Fruit fly (Drosophila melanogaster) whole organism, pupa: ENCODE data around the gene CG31206.
"Not testable (repeated sequence)": the region's sequence is repeated elsewhere in the genome, so short reads cannot be mapped to it uniquely, and the experiment has no call there.

Experiments
- CG10348 ChIP-seq: fragments of 200-800 bp; sonication (Bioruptor generic); IDR thresholded peaks from 2 replicates; pipeline ENCODE4 v1.3.6; 2022; ENCODE audit warnings: missing biosample characterization, missing genetic modification characterization
- CG12605 ChIP-seq: fragments of 200-800 bp; sonication (Bioruptor generic); IDR thresholded peaks from 2 replicates; pipeline ENCODE4 v1.3.6; 2022; ENCODE audit warnings: missing biosample characterization, missing genetic modification characterization
- CG13204 ChIP-seq: fragments of 200-800 bp; sonication (Bioruptor generic); optimal IDR thresholded peaks from 2 replicates; lab custom pipeline; 2018; ENCODE audit warnings: missing biosample characterization, mild to moderate bottlenecking, missing genetic modification characterization, moderate library complexity
- CG14655 ChIP-seq: fragments of 200-800 bp; sonication (Bioruptor generic); optimal IDR thresholded peaks from 3 replicates; lab custom pipeline; 2017; ENCODE audit warnings: mild to moderate bottlenecking, missing biosample characterization, missing genetic modification reagents, missing genetic modification characterization
- CG15710 ChIP-seq: fragments of 200-800 bp; sonication (Bioruptor generic); optimal IDR thresholded peaks from 2 replicates; lab custom pipeline; 2018; ENCODE audit warnings: missing biosample characterization, mild to moderate bottlenecking, missing genetic modification characterization, moderate library complexity
- CG17806 ChIP-seq: fragments of 200-800 bp; sonication (Bioruptor generic); optimal IDR thresholded peaks from 2 replicates; lab custom pipeline; 2018; ENCODE audit warnings: missing biosample characterization, mild to moderate bottlenecking, missing genetic modification characterization, moderate library complexity
- CG32121 ChIP-seq: fragments of 200-800 bp; sonication (Bioruptor generic); IDR thresholded peaks from 2 replicates; pipeline ENCODE4 v1.3.6; 2022; ENCODE audit warnings: missing biosample characterization, missing genetic modification characterization
- CG34367 ChIP-seq: fragments of 200-800 bp; sonication (Bioruptor generic); optimal IDR thresholded peaks from 2 replicates; lab custom pipeline; 2018; ENCODE audit warnings: missing biosample characterization, mild to moderate bottlenecking, missing genetic modification characterization
- CG4496 ChIP-seq: fragments of 200-800 bp; sonication (Bioruptor generic); IDR thresholded peaks from 3 replicates; pipeline ENCODE4 v1.3.6; 2022; ENCODE audit warnings: missing biosample characterization, missing genetic modification characterization
- CG8159 ChIP-seq: fragments of 200-800 bp; sonication (Bioruptor generic); optimal IDR thresholded peaks from 3 replicates; lab custom pipeline; 2018; ENCODE audit warnings: missing biosample characterization, mild to moderate bottlenecking, missing genetic modification characterization, moderate library complexity
- CG8301 ChIP-seq: fragments of 200-800 bp; sonication (Bioruptor generic); optimal IDR thresholded peaks from 2 replicates; lab custom pipeline; 2018; ENCODE audit warnings: missing biosample characterization, mild to moderate bottlenecking, missing genetic modification characterization
- CG9948 ChIP-seq: fragments of 200-800 bp; sonication (Bioruptor generic); optimal IDR thresholded peaks from 2 replicates; lab custom pipeline; 2018; ENCODE audit warnings: missing biosample characterization, mild to moderate bottlenecking, missing genetic modification characterization, moderate library complexity
- D1 ChIP-seq: fragments of 200-800 bp; sonication (Bioruptor generic); optimal IDR thresholded peaks from 2 replicates; lab custom pipeline; 2018; ENCODE audit warnings: missing biosample characterization, mild to moderate bottlenecking, missing genetic modification characterization, moderate library complexity
- EcR ChIP-seq: fragments of 200-800 bp; sonication (Bioruptor generic); optimal IDR thresholded peaks from 3 replicates; lab custom pipeline; 2019; ENCODE audit warnings: missing biosample characterization, missing genetic modification characterization, mild to moderate bottlenecking, moderate library complexity, missing genetic modification reagents
- Ets98B ChIP-seq: fragments of 200-800 bp; sonication (Bioruptor generic); IDR thresholded peaks from 2 replicates; pipeline ENCODE4 v1.3.6; 2022; ENCODE audit warnings: missing biosample characterization, missing genetic modification characterization
- Pif1A ChIP-seq: fragments of 200-800 bp; sonication (Bioruptor generic); optimal IDR thresholded peaks from 3 replicates; lab custom pipeline; 2016; ENCODE audit warnings: missing biosample characterization, missing genetic modification characterization
- Pif1B ChIP-seq: fragments of 200-800 bp; sonication (Bioruptor generic); optimal IDR thresholded peaks from 3 replicates; lab custom pipeline; 2016; ENCODE audit warnings: missing biosample characterization, missing genetic modification characterization
- Snoo ChIP-seq: fragments of 200-800 bp; sonication (Bioruptor generic); optimal IDR thresholded peaks from 3 replicates; lab custom pipeline; 2017; ENCODE audit warnings: missing biosample characterization, mild to moderate bottlenecking, missing genetic modification characterization, inconsistent platforms
- fd96Ca ChIP-seq: fragments of 200-800 bp; sonication (Bioruptor generic); IDR thresholded peaks from 3 replicates; pipeline ENCODE4 v1.3.6; 2022; ENCODE audit warnings: missing biosample characterization, missing genetic modification characterization
- gl ChIP-seq: fragments of 200-800 bp; sonication (Bioruptor generic); optimal IDR thresholded peaks from 2 replicates; lab custom pipeline; 2018; ENCODE audit warnings: missing biosample characterization, mild to moderate bottlenecking, missing genetic modification characterization
- rn ChIP-seq: fragments of 200-800 bp; sonication (Bioruptor generic); IDR thresholded peaks from 2 replicates; pipeline ENCODE4 v1.3.6; 2022; ENCODE audit warnings: missing biosample characterization, missing genetic modification characterization

CG31206 gene

DNA sequence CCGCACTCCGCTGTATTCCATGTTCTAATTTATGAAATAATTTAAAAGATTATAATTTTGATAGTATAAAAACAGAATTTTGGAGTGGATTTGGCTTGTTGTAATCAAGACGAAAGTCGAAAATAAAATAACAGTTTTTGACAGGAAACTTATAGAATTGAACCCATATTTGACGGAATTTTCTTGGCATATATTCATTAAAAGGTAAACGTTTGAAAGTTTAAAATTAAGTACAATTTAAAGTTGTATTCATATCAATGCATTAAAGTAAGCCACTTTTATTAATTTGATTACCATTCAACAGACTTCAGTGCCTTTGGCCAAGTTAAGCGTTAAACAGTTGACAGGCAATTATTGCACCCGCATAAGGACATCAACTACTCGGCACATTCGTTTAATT, at the start of gene CG31206:
Gene CG31206, minus strand, starts transcription at position 101 of the 400 bp plus-strand sequence.
- no peak for TF ChIP-seq CG15710
- no peak for TF ChIP-seq CG8301 (tag; lab: Kevin White, UChicago)
- TF ChIP-seq CG13204 (GFP tag; lab: Kevin White, UChicago): no peak
- no peak for TF ChIP-seq Pif1A (GFP tag; lab: Kevin White, UChicago)
- no peak for TF ChIP-seq CG32121 (GFP tag; lab: Robert Waterston, UW)
- TF ChIP-seq rn (GFP tag; lab: Robert Waterston, UW): no peak
- no peak for TF ChIP-seq CG12605 (GFP tag; lab: Robert Waterston, UW)
- TF ChIP-seq CG17806 (tag; lab: Kevin White, UChicago): no peak
- TF ChIP-seq Snoo (tag; lab: Kevin White, UChicago): no peak
- no peak for TF ChIP-seq CG34367 (tag; lab: Kevin White, UChicago)
- TF ChIP-seq CG9948 (tag; lab: Kevin White, UChicago): no peak

DNA sequence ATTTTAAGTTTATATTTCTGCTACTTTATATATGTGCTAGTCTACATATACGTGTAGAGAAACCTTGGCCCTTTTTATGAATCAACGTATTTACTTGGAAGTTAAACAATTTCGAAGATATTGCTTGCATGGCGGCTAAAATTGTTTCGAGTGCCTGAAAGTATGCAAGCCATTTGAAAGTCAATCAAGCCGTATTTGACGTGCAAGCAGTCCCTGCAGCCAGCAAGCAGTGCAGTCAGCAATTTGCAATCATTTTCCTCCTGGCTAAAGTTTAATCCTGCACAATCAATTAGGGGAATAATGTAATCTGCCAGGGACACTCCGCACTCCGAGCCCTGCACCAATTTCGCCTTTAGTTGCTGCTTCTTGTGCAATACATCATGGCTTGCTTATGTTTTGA, 46.9 kb upstream of the CG31206 start:
- TF ChIP-seq fd96Ca (GFP tag; lab: Robert Waterston, UW) (no peak), D1 (tag; lab: Kevin White, UChicago) (peak; percentile 6), Pif1A (GFP tag; lab: Kevin White, UChicago) (no peak), CG32121 (GFP tag; lab: Robert Waterston, UW) (no peak), EcR (no peak), CG13204 (GFP tag; lab: Kevin White, UChicago) (no peak), Ets98B (no peak), CG8159 (tag; lab: Kevin White, UChicago) (no peak)

DNA sequence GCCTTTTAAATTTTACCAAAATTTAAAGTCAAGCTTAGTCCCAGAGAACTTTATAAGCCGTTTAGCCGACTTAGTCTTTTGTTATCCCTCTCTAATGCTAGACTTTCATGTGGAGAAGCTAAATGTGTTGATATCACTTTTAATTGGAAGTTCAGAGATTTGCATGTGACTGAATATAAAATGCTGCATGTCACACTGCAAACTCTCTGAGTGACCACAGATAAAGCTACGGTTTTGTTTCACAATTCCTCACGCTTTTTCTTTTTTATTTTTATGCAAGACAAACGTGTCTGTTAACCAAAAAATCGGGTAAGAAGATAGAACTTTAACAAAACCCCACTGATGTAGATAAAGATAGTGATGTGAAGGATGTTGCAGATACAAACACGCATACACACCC, 16.6 kb upstream of the CG31206 start:
- no peak for TF ChIP-seq CG34367 (tag; lab: Kevin White, UChicago)
- TF ChIP-seq EcR: no peak
- TF ChIP-seq CG17806 (tag; lab: Kevin White, UChicago): no peak
- TF ChIP-seq, all 21 proteins: peak for 0

DNA sequence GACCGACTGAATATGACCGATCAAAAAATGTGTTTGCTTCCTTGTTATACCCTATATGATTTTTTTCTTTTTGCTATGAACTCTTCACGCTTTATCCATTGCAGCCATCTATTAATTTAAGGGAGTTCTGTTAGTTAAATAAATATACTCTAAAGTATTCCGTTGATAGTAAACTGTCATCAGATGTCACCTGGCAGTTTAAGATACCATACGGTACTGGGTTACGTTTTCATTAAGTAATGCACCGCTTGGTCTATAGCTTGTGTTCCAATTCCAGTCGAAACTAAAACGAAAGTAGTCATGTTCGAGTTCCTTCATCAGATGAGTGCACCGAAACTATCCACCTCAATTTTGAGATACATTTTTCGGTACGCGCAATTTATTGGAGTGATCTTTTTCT, 13.0 kb upstream of the CG31206 start, which contains the start of gene Gr92a:
Gene Gr92a, plus strand, starts transcription at position 301 of the 400 bp plus-strand sequence.
- TF ChIP-seq CG14655 (no peak), CG13204 (GFP tag; lab: Kevin White, UChicago) (no peak), Pif1A (GFP tag; lab: Kevin White, UChicago) (no peak), gl (tag; lab: Kevin White, UChicago) (no peak), rn (GFP tag; lab: Robert Waterston, UW) (no peak), CG10348 (no peak), CG15710 (no peak), Pif1B (no peak), CG32121 (GFP tag; lab: Robert Waterston, UW) (no peak), CG12605 (GFP tag; lab: Robert Waterston, UW) (no peak)

DNA sequence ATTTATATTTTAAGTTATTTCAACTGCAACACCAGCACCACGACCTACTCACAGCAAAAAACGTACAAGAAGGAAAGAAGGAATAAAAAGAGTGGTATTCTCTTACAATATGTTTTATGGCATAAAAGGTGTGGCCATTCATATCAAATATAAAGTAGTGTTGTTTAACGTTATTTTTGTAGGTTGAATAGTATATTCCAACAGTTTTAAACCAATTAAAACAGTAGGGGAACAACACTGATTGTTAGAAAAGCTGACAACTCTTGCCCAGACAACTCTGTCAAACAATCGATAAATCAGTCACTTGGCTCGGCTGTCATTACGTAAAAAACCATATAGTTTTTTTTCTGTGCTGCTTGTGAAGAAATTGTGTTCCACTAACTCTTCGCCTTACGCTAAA, 6.8 kb upstream of the CG31206 start, which contains the start of gene CG10887:
Gene CG10887, plus strand, starts transcription at position 301 of the 400 bp plus-strand sequence.
- not testable (repeated sequence) for TF ChIP-seq Pif1A (GFP tag; lab: Kevin White, UChicago); Snoo (tag; lab: Kevin White, UChicago); CG9948 (tag; lab: Kevin White, UChicago)
- TF ChIP-seq, all 21 proteins: peak for 0; not testable (repeated sequence) for 21

DNA sequence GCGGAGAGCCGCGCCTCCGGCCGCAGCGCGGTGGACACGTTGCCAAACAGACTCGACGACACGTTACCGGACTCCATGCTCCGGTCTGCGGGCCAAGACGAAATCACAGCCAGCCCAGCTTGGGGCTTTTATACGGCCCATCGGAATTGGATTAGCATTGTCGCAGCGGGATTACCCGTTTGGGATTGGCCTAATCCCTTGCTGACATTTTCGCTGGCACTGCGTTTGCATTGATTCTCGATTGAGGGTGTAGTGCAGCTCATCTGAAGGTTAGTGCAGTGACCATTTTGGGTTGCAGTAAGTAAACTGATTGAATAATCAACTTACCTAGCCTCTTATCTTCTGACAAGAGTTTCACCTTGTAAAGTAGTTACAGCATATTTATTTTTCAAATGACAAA, 25.4 kb downstream of the CG31206 start, which contains the start of gene Rh3:
Gene Rh3, minus strand, starts transcription at position 101 of the 400 bp plus-strand sequence.
- TF ChIP-seq Snoo (tag; lab: Kevin White, UChicago): no peak
- no peak for TF ChIP-seq CG32121 (GFP tag; lab: Robert Waterston, UW)
- TF ChIP-seq Pif1B: no peak
- TF ChIP-seq CG12605 (GFP tag; lab: Robert Waterston, UW): no peak
- TF ChIP-seq CG13204 (GFP tag; lab: Kevin White, UChicago): no peak
- no peak for TF ChIP-seq CG9948 (tag; lab: Kevin White, UChicago)
- TF ChIP-seq CG4496: no peak
- no peak for TF ChIP-seq Ets98B
- no peak for TF ChIP-seq CG14655
- no peak for TF ChIP-seq EcR
- TF ChIP-seq CG8301 (tag; lab: Kevin White, UChicago): no peak
- TF ChIP-seq CG17806 (tag; lab: Kevin White, UChicago): no peak
- TF ChIP-seq CG8159 (tag; lab: Kevin White, UChicago): no peak
- TF ChIP-seq fd96Ca (GFP tag; lab: Robert Waterston, UW): no peak
- no peak for TF ChIP-seq gl (tag; lab: Kevin White, UChicago)
- TF ChIP-seq, all 21 proteins: peak for 0

- TF ChIP-seq CG17806 (tag; lab: Kevin White, UChicago): no peak
- no peak for TF ChIP-seq CG32121 (GFP tag; lab: Robert Waterston, UW)
- TF ChIP-seq Snoo (tag; lab: Kevin White, UChicago): no peak
- no peak for TF ChIP-seq D1 (tag; lab: Kevin White, UChicago)
- TF ChIP-seq CG9948 (tag; lab: Kevin White, UChicago): no peak
- TF ChIP-seq CG34367 (tag; lab: Kevin White, UChicago): no peak
- no peak for TF ChIP-seq CG8159 (tag; lab: Kevin White, UChicago)
- TF ChIP-seq Pif1B: no peak
- TF ChIP-seq CG12605 (GFP tag; lab: Robert Waterston, UW): no peak
- TF ChIP-seq gl (tag; lab: Kevin White, UChicago): no peak
- TF ChIP-seq Pif1A (GFP tag; lab: Kevin White, UChicago): no peak
- TF ChIP-seq CG8301 (tag; lab: Kevin White, UChicago): no peak
- no peak for TF ChIP-seq EcR
- TF ChIP-seq CG14655: no peak
- TF ChIP-seq fd96Ca (GFP tag; lab: Robert Waterston, UW): no peak
- no peak for TF ChIP-seq CG15710
- TF ChIP-seq, all 21 proteins: peak for 0
These were observed 27.6 kb downstream of the CG31206 start for dm6 chr3R:20080205-20080604.
